Fruit fly (Drosophila melanogaster) whole organism, embryonic: Measurements from ENCODE around the gene Dlip1.

Experiments used
- Abd-B ChIP-seq: fragments of 200-800 bp; sonication (Bioruptor generic); optimal IDR thresholded peaks from 2 replicates; lab custom pipeline; 2018; ENCODE audit warnings: missing biosample characterization, mild to moderate bottlenecking, missing genetic modification characterization, moderate library complexity
- Antp ChIP-seq: fragments of 200-800 bp; sonication (Bioruptor generic); optimal IDR thresholded peaks from 3 replicates; lab custom pipeline; 2016; ENCODE audit warnings: missing biosample characterization, missing genetic modification characterization
- CG13775 ChIP-seq: fragments of 200-800 bp; sonication (Bioruptor generic); optimal IDR thresholded peaks from 3 replicates; lab custom pipeline; 2017; ENCODE audit warnings: missing biosample characterization, mild to moderate bottlenecking, missing genetic modification characterization
- CG15479 ChIP-seq: fragments of 200-800 bp; sonication (Bioruptor generic); optimal IDR thresholded peaks from 3 replicates; lab custom pipeline; 2019; ENCODE audit warnings: missing biosample characterization, mild to moderate bottlenecking, missing genetic modification characterization, moderate library complexity
- CG1603 ChIP-seq: fragments of 200-800 bp; sonication (Bioruptor generic); optimal IDR thresholded peaks from 2 replicates; lab custom pipeline; 2019; ENCODE audit warnings: missing biosample characterization, mild to moderate bottlenecking, missing genetic modification characterization, moderate library complexity
- CG1647 ChIP-seq: fragments of 200-800 bp; sonication (Bioruptor generic); optimal IDR thresholded peaks from 3 replicates; lab custom pipeline; 2016; ENCODE audit warnings: missing biosample characterization, missing genetic modification characterization
- CG17361 ChIP-seq: fragments of 200-800 bp; sonication (Bioruptor generic); IDR thresholded peaks from 3 replicates; pipeline ENCODE4 v1.3.6; 2022; ENCODE audit warnings: missing biosample characterization, missing genetic modification characterization
- CG17912 ChIP-seq: fragments of 200-800 bp; sonication (Bioruptor generic); optimal IDR thresholded peaks from 2 replicates; lab custom pipeline; 2018; ENCODE audit warnings: missing biosample characterization, mild to moderate bottlenecking, missing genetic modification characterization
- CG18476 ChIP-seq: fragments of 200-800 bp; sonication (Bioruptor generic); optimal IDR thresholded peaks from 2 replicates; lab custom pipeline; 2016; ENCODE audit warnings: missing biosample characterization, mild to moderate bottlenecking, missing genetic modification characterization
- CG18619 ChIP-seq: fragments of 200-800 bp; sonication (Bioruptor generic); optimal IDR thresholded peaks from 3 replicates; lab custom pipeline; 2017; ENCODE audit warnings: missing biosample characterization, mild to moderate bottlenecking, missing genetic modification characterization
- CG2199 ChIP-seq: fragments of 200-800 bp; sonication (Bioruptor generic); IDR thresholded peaks from 3 replicates; pipeline ENCODE4 v1.3.6; 2022; ENCODE audit warnings: missing biosample characterization, missing genetic modification characterization
- CG30020 ChIP-seq: fragments of 200-800 bp; optimal IDR thresholded peaks from 2 replicates; lab custom pipeline; 2019; ENCODE audit warnings: missing biosample characterization, mild to moderate bottlenecking, missing genetic modification characterization, moderate library complexity
- CG31365 ChIP-seq: fragments of 200-800 bp; sonication (Bioruptor generic); optimal IDR thresholded peaks from 2 replicates; lab custom pipeline; 2018; ENCODE audit warnings: missing biosample characterization, mild to moderate bottlenecking, missing genetic modification characterization
- CG3163 ChIP-seq: fragments of 200-800 bp; sonication (Bioruptor generic); optimal IDR thresholded peaks from 3 replicates; lab custom pipeline; 2016; ENCODE audit warnings: missing biosample characterization, missing genetic modification characterization
- CG4820 ChIP-seq: fragments of 200-800 bp; sonication (Bioruptor generic); optimal IDR thresholded peaks from 3 replicates; lab custom pipeline; 2016; ENCODE audit warnings: missing biosample characterization, missing genetic modification characterization
- CG6272 ChIP-seq: fragments of 200-800 bp; sonication (Bioruptor generic); IDR thresholded peaks from 2 replicates; pipeline ENCODE4 v1.3.6; 2022; ENCODE audit warnings: missing biosample characterization, missing genetic modification characterization
- CG6654 ChIP-seq: fragments of 200-800 bp; sonication (Bioruptor generic); optimal IDR thresholded peaks from 2 replicates; lab custom pipeline; 2017; ENCODE audit warnings: missing biosample characterization, mild to moderate bottlenecking, missing genetic modification characterization
- CG7372 ChIP-seq: fragments of 200-800 bp; sonication (Bioruptor generic); IDR thresholded peaks from 2 replicates; pipeline ENCODE4 v1.3.6; 2022; ENCODE audit warnings: missing biosample characterization, missing genetic modification characterization
- CTCF ChIP-seq: fragments of 200-800 bp; sonication (Bioruptor generic); optimal IDR thresholded peaks from 2 replicates; lab custom pipeline; 2017; ENCODE audit warnings: missing biosample characterization, mild to moderate bottlenecking, missing genetic modification characterization, moderate library complexity
- E2f1 ChIP-seq: fragments of 200-800 bp; sonication (Bioruptor generic); IDR thresholded peaks from 2 replicates; pipeline ENCODE4 v1.3.6; 2022; ENCODE audit warnings: missing biosample characterization, missing genetic modification characterization
- E2f2 ChIP-seq: fragments of 200-800 bp; sonication (Bioruptor generic); IDR thresholded peaks from 2 replicates; pipeline ENCODE4 v1.3.6; 2022; ENCODE audit warnings: missing biosample characterization, missing genetic modification characterization
- HHEX ChIP-seq: fragments of 200-800 bp; sonication (Bioruptor generic); optimal IDR thresholded peaks from 3 replicates; lab custom pipeline; 2017; ENCODE audit warnings: missing biosample characterization, mild to moderate bottlenecking, missing genetic modification characterization, missing genetic modification reagents
- Hand ChIP-seq: fragments of 200-800 bp; sonication (Bioruptor generic); optimal IDR thresholded peaks from 2 replicates; lab custom pipeline; 2017; ENCODE audit warnings: mild to moderate bottlenecking, missing biosample characterization, missing genetic modification reagents, missing genetic modification characterization
- Med ChIP-seq: fragments of 200-800 bp; sonication (Bioruptor generic); peaks from one replicate; lab custom pipeline; 2016; ENCODE audit warnings: missing biosample characterization, missing genetic modification characterization, mild to moderate bottlenecking, inconsistent platforms, moderate library complexity
- Mes4 ChIP-seq: fragments of 200-800 bp; sonication (Bioruptor generic); optimal IDR thresholded peaks from 2 replicates; lab custom pipeline; 2016; ENCODE audit warnings: missing biosample characterization, missing genetic modification characterization
- Ptx1 ChIP-seq: fragments of 200-800 bp; sonication (Bioruptor generic); IDR thresholded peaks from 2 replicates; pipeline ENCODE4 v1.3.6; 2022; ENCODE audit warnings: missing biosample characterization, missing genetic modification characterization
- Tbp ChIP-seq: fragments of >200 bp; optimal IDR thresholded peaks from 2 replicates; lab custom pipeline; 2018; ENCODE audit warnings: missing biosample characterization, missing genetic modification characterization
- YL-1 ChIP-seq: fragments of 200-800 bp; sonication (Bioruptor generic); optimal IDR thresholded peaks from 3 replicates; lab custom pipeline; 2017; ENCODE audit warnings: missing biosample characterization, mild to moderate bottlenecking, missing genetic modification characterization
- amos ChIP-seq: fragments of 200-800 bp; sonication (Bioruptor generic); IDR thresholded peaks from 2 replicates; pipeline ENCODE4 v1.3.6; 2022; ENCODE audit warnings: missing biosample characterization, missing genetic modification characterization; ENCODE audit not compliant: partially characterized antibody
- aop ChIP-seq: fragments of 200-800 bp; sonication (Bioruptor generic); IDR thresholded peaks from 2 replicates; pipeline ENCODE4 v1.3.6; 2022; ENCODE audit warnings: missing biosample characterization, missing genetic modification characterization
- cad ChIP-seq: fragments of >200 bp; optimal IDR thresholded peaks from 2 replicates; lab custom pipeline; 2017; ENCODE audit warnings: missing biosample characterization, missing genetic modification characterization
- caup ChIP-seq: fragments of 200-800 bp; sonication (Bioruptor generic); optimal IDR thresholded peaks from 3 replicates; lab custom pipeline; 2017; ENCODE audit warnings: missing biosample characterization, mild to moderate bottlenecking, missing genetic modification characterization, moderate library complexity; ENCODE audit not compliant: severe bottlenecking
- chm ChIP-seq: fragments of 200-800 bp; sonication (Bioruptor generic); IDR thresholded peaks from 2 replicates; pipeline ENCODE4 v1.3.6; 2022; ENCODE audit warnings: missing biosample characterization, missing genetic modification characterization
- disco-r ChIP-seq: fragments of 200-800 bp; sonication (Bioruptor generic); optimal IDR thresholded peaks from 2 replicates; lab custom pipeline; 2016; ENCODE audit warnings: missing biosample characterization, missing genetic modification characterization
- esg ChIP-seq: fragments of 200-800 bp; sonication (Bioruptor generic); conservative IDR thresholded peaks from 2 replicates; pipeline ENCODE4 v1.3.6; 2022; ENCODE audit warnings: missing biosample characterization, missing genetic modification characterization
- eve ChIP-seq, 2 experiments: fragments of >200 bp; optimal IDR thresholded peaks; 2 replicates each; lab custom pipeline; 2017; ENCODE audit warnings: missing biosample characterization in 2 of 2, missing genetic modification characterization in 2 of 2
- fu2 ChIP-seq: fragments of 200-800 bp; sonication (Bioruptor generic); optimal IDR thresholded peaks from 2 replicates; lab custom pipeline; 2016; ENCODE audit warnings: missing biosample characterization, missing genetic modification characterization
- gsb-n ChIP-seq: fragments of 200-800 bp; sonication (Bioruptor generic); optimal IDR thresholded peaks from 3 replicates; lab custom pipeline; 2018; ENCODE audit warnings: missing biosample characterization, mild to moderate bottlenecking, missing genetic modification characterization
- inv ChIP-seq: fragments of 200-800 bp; sonication (Bioruptor generic); IDR thresholded peaks from 2 replicates; pipeline ENCODE4 v1.3.6; 2022; ENCODE audit warnings: missing biosample characterization, missing genetic modification characterization; ENCODE audit not compliant: partially characterized antibody
- pita ChIP-seq: fragments of 200-800 bp; sonication (Bioruptor generic); optimal IDR thresholded peaks from 2 replicates; lab custom pipeline; 2017; ENCODE audit warnings: missing biosample characterization, mild to moderate bottlenecking, missing genetic modification characterization
- ranshi ChIP-seq: fragments of 200-800 bp; sonication (Bioruptor generic); IDR thresholded peaks from 2 replicates; pipeline ENCODE4 v1.3.6; 2022; ENCODE audit warnings: missing biosample characterization, missing genetic modification characterization
- slbo ChIP-seq: fragments of 200-800 bp; sonication (Bioruptor generic); IDR thresholded peaks from 2 replicates; pipeline ENCODE4 v1.3.6; 2022; ENCODE audit warnings: missing biosample characterization, missing genetic modification characterization
- tio ChIP-seq: fragments of 200-800 bp; sonication (Bioruptor generic); optimal IDR thresholded peaks from 2 replicates; lab custom pipeline; 2017; ENCODE audit warnings: missing biosample characterization, missing genetic modification characterization, inconsistent platforms
- twi ChIP-seq: fragments of 200-800 bp; optimal IDR thresholded peaks from 2 replicates; lab custom pipeline; 2019; ENCODE audit warnings: missing biosample characterization, mild to moderate bottlenecking, missing genetic modification characterization, moderate library complexity
- vnd ChIP-seq: fragments of 200-800 bp; sonication (Bioruptor generic); IDR thresholded peaks from 3 replicates; pipeline ENCODE4 v1.3.6; 2022; ENCODE audit warnings: missing biosample characterization, missing genetic modification characterization; ENCODE audit not compliant: partially characterized antibody

The Dlip1 gene

dm6 chrX:9129436-9129835, 29.0 kb upstream of the Dlip1 start (continued):
- TF ChIP-seq HHEX (GFP tag; lab: Kevin White, UChicago) (no peak), E2f2 (GFP tag; lab: Robert Waterston, UW) (no peak), tio (no peak), CG15479 (GFP tag; lab: Kevin White, UChicago) (peak; percentile 64), caup (GFP tag; lab: Kevin White, UChicago) (no peak), gsb-n (tag; lab: Kevin White, UChicago) (no peak), twi (tag; lab: Kevin White, UChicago) (peak; percentile 68), vnd (GFP tag; lab: Robert Waterston, UW) (no peak), Ptx1 (GFP tag; lab: Robert Waterston, UW) (no peak), CG1603 (tag; lab: Kevin White, UChicago) (no peak), amos (GFP tag; lab: Robert Waterston, UW) (no peak), pita (GFP tag; lab: Kevin White, UChicago) (no peak), Mes4 (GFP tag; lab: Kevin White, UChicago) (no peak), CTCF (GFP tag; lab: Kevin White, UChicago) (no peak), fu2 (GFP tag; lab: Kevin White, UChicago) (no peak), CG1647 (GFP tag; lab: Kevin White, UChicago) (no peak), Abd-B (GFP tag; lab: Kevin White, UChicago) (no peak), CG6272 (GFP tag; lab: Robert Waterston, UW) (no peak), E2f1 (GFP tag; lab: Robert Waterston, UW) (no peak), CG3163 (no peak), inv (no peak), CG2199 (GFP tag; lab: Robert Waterston, UW) (0 out of 3 replicates have a peak, but pooled peaks have one; percentile 22), YL-1 (GFP tag; lab: Kevin White, UChicago) (no peak), ranshi (GFP tag; lab: Robert Waterston, UW) (no peak), aop (GFP tag; lab: Robert Waterston, UW) (no peak), CG17912 (no peak), slbo (GFP tag; lab: Robert Waterston, UW) (no peak), cad (GFP tag; lab: Kevin White, UChicago) (peak; percentile 81), CG18619 (GFP tag; lab: Kevin White, UChicago) (no peak), eve (GFP tag; optimal IDR thresholded peaks at IDR 0.05; lab: Kevin White, UChicago) (peak in 1 of 2 experiments; percentile 50), esg (GFP tag; lab: Robert Waterston, UW) (no peak), CG17361 (GFP tag; lab: Robert Waterston, UW) (no peak), CG4820 (GFP tag; lab: Kevin White, UChicago) (no peak), CG13775 (GFP tag; lab: Kevin White, UChicago) (no peak), CG18476 (no peak), chm (GFP tag; lab: Robert Waterston, UW) (no peak), CG6654 (GFP tag; lab: Kevin White, UChicago) (no peak), Hand (GFP tag; lab: Kevin White, UChicago) (no peak), Med (GFP tag; lab: Kevin White, UChicago) (peak; percentile 35), CG30020 (tag; lab: Kevin White, UChicago) (no peak), Antp (no peak), disco-r (GFP tag; lab: Kevin White, UChicago) (no peak), Tbp (GFP tag; lab: Kevin White, UChicago) (no peak), CG7372 (GFP tag; lab: Robert Waterston, UW) (no peak), CG31365 (tag; lab: Kevin White, UChicago) (no peak)
